Worm (Caenorhabditis elegans) whole organism, late embryonic: ENCODE data around the gene C35D10.7.

Experiments used
- C08G9.2 ChIP-seq: sonication (generic microtip); optimal IDR thresholded peaks from 2 replicates; lab custom pipeline; 2016; ENCODE audit warnings: mild to moderate bottlenecking, missing genetic modification characterization, moderate library complexity, missing compliant biosample characterization
- C38D4.7 ChIP-seq: fragments of 200-800 bp; sonication (Bioruptor generic); optimal IDR thresholded peaks from 2 replicates; lab custom pipeline; 2018; ENCODE audit warnings: mild to moderate bottlenecking, missing genetic modification characterization, moderate library complexity, missing compliant biosample characterization
- K09A11.1 ChIP-seq: sonication (generic microtip); optimal IDR thresholded peaks from 2 replicates; lab custom pipeline; 2017; ENCODE audit warnings: antibody characterized with exemption, mild to moderate bottlenecking, missing genetic modification characterization, missing compliant biosample characterization; ENCODE audit not compliant: insufficient read depth
- Y22D7AL.16 ChIP-seq: sonication (generic microtip); optimal IDR thresholded peaks from 2 replicates; lab custom pipeline; 2016; ENCODE audit warnings: missing genetic modification characterization, missing compliant biosample characterization
- ceh-6 ChIP-seq: fragments of 200-800 bp; sonication (Bioruptor generic); optimal IDR thresholded peaks from 2 replicates; lab custom pipeline; 2018; ENCODE audit warnings: mild to moderate bottlenecking, missing genetic modification characterization, missing compliant biosample characterization
- ceh-9 ChIP-seq: sonication (generic microtip); optimal IDR thresholded peaks from 2 replicates; lab custom pipeline; 2016; ENCODE audit warnings: mild to moderate bottlenecking, missing genetic modification characterization, inconsistent platforms, missing compliant biosample characterization
- ets-4 ChIP-seq: sonication (generic microtip); optimal IDR thresholded peaks from 2 replicates; lab custom pipeline; 2016; ENCODE audit warnings: missing genetic modification characterization, missing compliant biosample characterization
- eyg-1 ChIP-seq: sonication (generic microtip); optimal IDR thresholded peaks from 2 replicates; lab custom pipeline; 2016; ENCODE audit warnings: missing genotype, missing genetic modification characterization, missing compliant biosample characterization
- mec-3 ChIP-seq: sonication (generic microtip); optimal IDR thresholded peaks from 2 replicates; lab custom pipeline; 2016; ENCODE audit warnings: borderline replicate concordance, missing genetic modification characterization, missing compliant biosample characterization
- nhr-11 ChIP-seq: fragments of 150-350 bp; optimal IDR thresholded peaks from 2 replicates; lab custom pipeline; 2014; ENCODE audit warnings: missing biosample characterization, missing genetic modification characterization
- pax-1 ChIP-seq: fragments of 150-350 bp; optimal IDR thresholded peaks from 2 replicates; lab custom pipeline; 2014; ENCODE audit warnings: missing biosample characterization, missing genetic modification characterization
- pqm-1 ChIP-seq: sonication (generic microtip); optimal IDR thresholded peaks from 2 replicates; lab custom pipeline; 2016; ENCODE audit warnings: missing genetic modification characterization, missing compliant biosample characterization
- ttx-3 ChIP-seq: sonication (generic microtip); optimal IDR thresholded peaks from 2 replicates; lab custom pipeline; 2016; ENCODE audit warnings: missing genetic modification reagents, missing genetic modification characterization, missing compliant biosample characterization
- unc-86 ChIP-seq: sonication (generic microtip); optimal IDR thresholded peaks from 2 replicates; lab custom pipeline; 2016; ENCODE audit warnings: missing genetic modification characterization, missing compliant biosample characterization

DNA sequence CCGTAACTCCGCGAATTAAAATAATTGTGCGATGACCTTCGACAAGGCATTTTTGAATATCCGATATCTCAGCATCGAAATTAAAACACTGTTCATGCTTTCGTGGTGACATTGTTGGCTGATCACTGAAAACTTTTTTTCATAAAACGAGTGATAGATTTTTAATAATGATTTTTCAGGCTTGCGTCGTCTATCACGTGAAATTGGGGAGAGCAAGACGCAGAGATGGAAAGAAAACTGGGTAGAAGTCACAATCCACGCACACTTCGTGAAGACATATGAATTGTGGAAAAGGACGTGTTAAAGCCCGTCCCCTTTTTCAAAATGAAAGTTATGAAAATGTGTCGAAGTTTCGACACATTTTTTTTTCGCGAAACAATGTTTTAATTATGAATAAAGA, 6.3 kb upstream of the C35D10.7 start, which contains the start of gene nonu-1:
- no peak for TF ChIP-seq pqm-1 (tag; lab: Kevin White, UChicago)
- TF ChIP-seq unc-86 (tag; lab: Kevin White, UChicago) = no peak
- TF ChIP-seq C08G9.2 (tag; lab: Kevin White, UChicago) = no peak
- no peak for TF ChIP-seq nhr-11 (tag; lab: Kevin White, UChicago)
- TF ChIP-seq mec-3 = no peak
- no peak for TF ChIP-seq ttx-3 (tag; lab: Kevin White, UChicago)
- no peak for TF ChIP-seq K09A11.1
- TF ChIP-seq ceh-6 (GFP tag; lab: Kevin White, UChicago) = no peak
- TF ChIP-seq pax-1 (tag; lab: Kevin White, UChicago) = no peak
- no peak for TF ChIP-seq ets-4 (tag; lab: Kevin White, UChicago)
- TF ChIP-seq ceh-9 (tag; lab: Kevin White, UChicago) = no peak
- no peak for TF ChIP-seq Y22D7AL.16 (tag; lab: Kevin White, UChicago)
- no peak for TF ChIP-seq eyg-1
- TF ChIP-seq C38D4.7 (GFP tag; lab: Kevin White, UChicago) = no peak
